Fruit fly (Drosophila melanogaster) whole organism: ENCODE results near the gene CG32110.

Source experiments
- EcR ChIP-seq, 2 experiments: fragments of >200 bp; optimal IDR thresholded peaks; 2 replicates each; lab custom pipeline; 2017; ENCODE audit warnings: missing biosample characterization in 2 of 2, missing genetic modification characterization in 2 of 2, missing genetic modification reagents in 2 of 2
- psq ChIP-seq: fragments of >200 bp; optimal IDR thresholded peaks from 2 replicates; lab custom pipeline; 2017

DNA sequence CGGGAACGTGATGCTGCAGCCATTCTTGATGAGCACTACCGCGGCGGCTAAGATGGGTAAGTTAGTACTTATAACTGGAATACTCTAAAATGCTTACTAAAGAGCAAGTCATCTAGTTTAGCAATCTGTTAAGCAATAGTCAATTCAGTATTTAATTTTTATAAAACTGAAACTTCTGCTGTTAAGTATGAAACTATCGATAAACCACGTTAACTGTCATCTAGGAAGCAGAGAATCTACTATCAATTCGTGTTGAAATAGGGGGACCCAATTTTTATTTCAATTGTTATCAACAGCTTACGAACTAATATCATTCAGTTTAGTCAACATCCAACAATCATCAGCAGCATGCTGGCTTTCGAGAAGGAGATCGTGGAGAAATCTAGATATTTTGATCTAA is at the start of gene CG32110:
- TF ChIP-seq psq (lab: Kevin White, UChicago), result no peak
- TF ChIP-seq EcR (GFP tag; optimal IDR thresholded peaks at IDR 0.05; lab: Kevin White, UChicago), result no peak
